Worm (Caenorhabditis elegans): ENCODE measurements around the gene cyp-33C3.

DNA sequence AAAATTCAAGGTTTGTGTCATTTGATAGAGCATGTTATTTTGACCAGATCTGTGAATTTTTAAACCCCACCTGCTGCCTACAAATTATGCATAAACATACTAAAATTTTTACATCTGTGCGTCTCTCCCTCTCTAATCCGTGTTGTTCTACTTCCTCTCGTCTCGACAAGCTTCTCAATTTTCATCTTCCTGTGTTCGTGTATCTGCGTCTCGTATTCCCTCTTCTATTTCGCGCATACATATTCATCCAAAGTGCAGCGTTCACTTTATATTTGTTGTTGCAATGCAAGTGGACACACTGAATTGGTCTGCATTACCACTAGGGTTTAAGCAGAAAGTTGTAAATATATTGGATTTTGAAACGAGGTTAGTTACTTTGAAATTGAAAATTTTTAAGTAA is 36.0 kb downstream of the cyp-33C3 start, which contains the start of gene fbxa-137:
- TF ChIP-seq unc-62 (GFP tag; optimal IDR thresholded peaks at IDR 0.05) = no peak
- TF ChIP-seq blmp-1 (tag; optimal IDR thresholded peaks at IDR 0.05) = no peak
- no peak for TF ChIP-seq unc-39 (tag; optimal IDR thresholded peaks at IDR 0.05)
- no peak for TF ChIP-seq snpc-4 (tag; optimal IDR thresholded peaks at IDR 0.05)

Measured in whole organism, mixed stage, embryonic.